Worm (Caenorhabditis elegans) whole organism, L3 larva: ENCODE results near the gene lbp-4.
A peak's percentile ranks its signal among the peaks of the same experiment; 100 is the strongest.

Source experiments
- R02D3.7 ChIP-seq: fragments of 150-350 bp; optimal IDR thresholded peaks from 2 replicates; lab custom pipeline; 2014; ENCODE audit warnings: missing biosample characterization, missing genetic modification characterization
- aly-2 ChIP-seq: fragments of 150-350 bp; optimal IDR thresholded peaks from 2 replicates; lab custom pipeline; 2014; ENCODE audit warnings: missing biosample characterization, missing genetic modification characterization
- ama-1 ChIP-seq: fragments of 150-350 bp; optimal IDR thresholded peaks from 2 replicates; lab custom pipeline; 2018
- ceh-28 ChIP-seq: fragments of 150-350 bp; optimal IDR thresholded peaks from 2 replicates; lab custom pipeline; 2014; ENCODE audit warnings: missing biosample characterization, missing genetic modification reagents, missing genetic modification characterization
- ceh-82 ChIP-seq: fragments of 150-350 bp; optimal IDR thresholded peaks from 2 replicates; lab custom pipeline; 2014; ENCODE audit warnings: missing biosample characterization, missing genetic modification characterization
- ceh-9 ChIP-seq: sonication (generic microtip); optimal IDR thresholded peaks from 2 replicates; lab custom pipeline; 2018; ENCODE audit warnings: missing biosample characterization, missing genetic modification characterization
- daf-12 ChIP-seq: fragments of 150-350 bp; optimal IDR thresholded peaks from 2 replicates; lab custom pipeline; 2014; ENCODE audit warnings: missing biosample characterization, missing genetic modification reagents, missing genetic modification characterization
- egl-5 ChIP-seq: fragments of 150-350 bp; optimal IDR thresholded peaks from 2 replicates; lab custom pipeline; 2017; ENCODE audit warnings: missing biosample characterization, missing genetic modification reagents, missing genetic modification characterization, inconsistent platforms
- elt-1 ChIP-seq: fragments of 150-350 bp; optimal IDR thresholded peaks from 2 replicates; lab custom pipeline; 2014; ENCODE audit warnings: missing biosample characterization, missing genetic modification characterization
- elt-2 ChIP-seq: sonication (generic microtip); optimal IDR thresholded peaks from 2 replicates; lab custom pipeline; 2016; ENCODE audit warnings: missing genetic modification reagents, mild to moderate bottlenecking, missing genetic modification characterization, missing compliant biosample characterization
- eor-1 ChIP-seq, 2 experiments: fragments of 150-350 bp; optimal IDR thresholded peaks; 2 replicates each; lab custom pipeline; 2014 to 2018; ENCODE audit warnings: missing biosample characterization in 2 of 2, missing genetic modification characterization in 2 of 2
- fkh-10 ChIP-seq: sonication (generic microtip); optimal IDR thresholded peaks from 2 replicates; lab custom pipeline; 2017; ENCODE audit warnings: missing biosample characterization, missing genetic modification reagents, missing genetic modification characterization
- fos-1 ChIP-seq: fragments of 150-350 bp; optimal IDR thresholded peaks from 2 replicates; lab custom pipeline; 2014; ENCODE audit warnings: missing biosample characterization, missing genetic modification characterization
- hmg-11 ChIP-seq: sonication (generic microtip); optimal IDR thresholded peaks from 2 replicates; lab custom pipeline; 2016; ENCODE audit warnings: missing genetic modification characterization, missing compliant biosample characterization
- lin-39 ChIP-seq: fragments of 150-350 bp; optimal IDR thresholded peaks from 2 replicates; lab custom pipeline; 2018; ENCODE audit warnings: missing biosample characterization, missing genetic modification reagents, missing genetic modification characterization
- lsy-12 ChIP-seq: sonication (generic microtip); optimal IDR thresholded peaks from 2 replicates; lab custom pipeline; 2016; ENCODE audit warnings: mild to moderate bottlenecking, missing genetic modification characterization, missing compliant biosample characterization
- mdl-1 ChIP-seq: fragments of 150-350 bp; optimal IDR thresholded peaks from 2 replicates; lab custom pipeline; 2014; ENCODE audit warnings: missing biosample characterization, missing genetic modification characterization
- nfya-1 ChIP-seq: sonication (generic microtip); optimal IDR thresholded peaks from 2 replicates; lab custom pipeline; 2017; ENCODE audit warnings: missing genetic modification characterization, mild to moderate bottlenecking, missing compliant biosample characterization, antibody characterized with exemption, moderate library complexity; ENCODE audit not compliant: insufficient read depth
- nhr-11 ChIP-seq: fragments of 150-350 bp; optimal IDR thresholded peaks from 2 replicates; lab custom pipeline; 2014; ENCODE audit warnings: missing biosample characterization, missing genetic modification characterization
- nhr-12 ChIP-seq: fragments of 150-350 bp; optimal IDR thresholded peaks from 2 replicates; lab custom pipeline; 2014; ENCODE audit warnings: missing biosample characterization, missing genetic modification characterization
- nhr-23 ChIP-seq: fragments of 150-350 bp; optimal IDR thresholded peaks from 2 replicates; lab custom pipeline; 2014; ENCODE audit warnings: missing biosample characterization, missing genetic modification reagents, missing genetic modification characterization
- nhr-237 ChIP-seq: fragments of 150-350 bp; optimal IDR thresholded peaks from 2 replicates; lab custom pipeline; 2014; ENCODE audit warnings: missing biosample characterization, missing genetic modification characterization
- nhr-25 ChIP-seq: sonication (generic microtip); optimal IDR thresholded peaks from 2 replicates; lab custom pipeline; 2017; ENCODE audit warnings: missing biosample characterization, missing genetic modification characterization
- nhr-43 ChIP-seq: sonication (generic microtip); optimal IDR thresholded peaks from 2 replicates; lab custom pipeline; 2016; ENCODE audit warnings: mild to moderate bottlenecking, missing genetic modification characterization, missing compliant biosample characterization; ENCODE audit not compliant: poor library complexity, severe bottlenecking
- nhr-67 ChIP-seq: fragments of 150-350 bp; optimal IDR thresholded peaks from 2 replicates; lab custom pipeline; 2014; ENCODE audit warnings: missing biosample characterization, missing genetic modification characterization
- nhr-77 ChIP-seq: fragments of 150-350 bp; optimal IDR thresholded peaks from 2 replicates; lab custom pipeline; 2014; ENCODE audit warnings: missing biosample characterization, missing genetic modification characterization
- pha-4 ChIP-seq: fragments of 150-350 bp; optimal IDR thresholded peaks from 2 replicates; lab custom pipeline; 2014; ENCODE audit warnings: missing biosample characterization, missing genetic modification reagents, missing genetic modification characterization
- pqm-1 ChIP-seq: fragments of 150-350 bp; optimal IDR thresholded peaks from 2 replicates; lab custom pipeline; 2017; ENCODE audit warnings: missing biosample characterization, missing genetic modification characterization, inconsistent platforms
- sea-2 ChIP-seq: fragments of 150-350 bp; sonication (generic microtip); optimal IDR thresholded peaks from 4 replicates; lab custom pipeline; 2014; ENCODE audit warnings: missing biosample characterization, missing genetic modification reagents, missing genetic modification characterization
- skn-1 ChIP-seq: fragments of 150-350 bp; optimal IDR thresholded peaks from 2 replicates; lab custom pipeline; 2014; ENCODE audit warnings: missing biosample characterization, missing genetic modification characterization
- snpc-4 ChIP-seq: fragments of 150-350 bp; optimal IDR thresholded peaks from 2 replicates; lab custom pipeline; 2014; ENCODE audit warnings: missing biosample characterization, missing genetic modification characterization
- tbx-2 ChIP-seq: sonication (generic microtip); optimal IDR thresholded peaks from 2 replicates; lab custom pipeline; 2016; ENCODE audit warnings: mild to moderate bottlenecking, missing genetic modification characterization, missing compliant biosample characterization
- unc-39 ChIP-seq: sonication (generic microtip); optimal IDR thresholded peaks from 4 replicates; lab custom pipeline; 2017; ENCODE audit warnings: missing biosample characterization, missing genetic modification characterization
- unc-62 ChIP-seq: fragments of 150-350 bp; sonication (generic microtip); optimal IDR thresholded peaks from 4 replicates; lab custom pipeline; 2014; ENCODE audit warnings: missing biosample characterization, missing genetic modification reagents, missing genetic modification characterization
- ztf-4 ChIP-seq: fragments of 150-350 bp; optimal IDR thresholded peaks from 2 replicates; lab custom pipeline; 2014; ENCODE audit warnings: missing biosample characterization, missing genetic modification characterization

Gene lbp-4

DNA sequence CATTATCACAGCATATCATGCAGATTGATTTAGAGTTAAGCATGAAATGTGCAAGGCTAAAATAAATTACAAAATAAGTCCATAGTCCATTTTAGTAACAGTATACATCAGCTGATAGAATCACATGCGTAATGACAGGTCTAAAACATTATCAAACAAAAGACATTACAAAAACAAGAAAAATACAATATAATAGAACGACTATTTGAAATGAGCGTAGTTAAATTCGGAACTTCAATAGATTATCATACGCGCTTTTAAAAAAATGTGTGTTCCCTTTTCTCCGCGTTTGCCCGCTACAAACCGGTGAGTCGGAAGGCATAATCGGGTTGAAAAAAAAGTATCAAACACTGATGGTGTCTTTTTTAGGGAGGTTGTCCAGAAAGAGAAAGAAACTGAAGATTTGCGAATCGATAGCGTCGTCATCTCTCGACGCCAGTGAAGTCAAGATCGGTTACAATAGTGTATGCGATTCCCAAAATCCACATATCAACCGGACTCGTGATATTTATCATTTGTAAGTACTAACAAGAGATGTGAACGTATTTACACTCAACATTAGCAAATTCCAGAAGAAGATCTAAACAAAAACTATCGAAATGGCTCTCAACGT, 35.1 kb downstream of the lbp-4 start, which contains the start of gene C37C3.2:
Gene C37C3.2 (plus strand): TSS at position 563 of the 613 bp plus-strand sequence.
- TF ChIP-seq fkh-10 (no peak), pha-4 (peak; percentile 39), ama-1 (lab: Kevin White, UChicago) (peak; percentile 15), elt-2 (tag; lab: Kevin White, UChicago) (peak; percentile 6), elt-1 (tag; lab: Kevin White, UChicago) (no peak)

DNA sequence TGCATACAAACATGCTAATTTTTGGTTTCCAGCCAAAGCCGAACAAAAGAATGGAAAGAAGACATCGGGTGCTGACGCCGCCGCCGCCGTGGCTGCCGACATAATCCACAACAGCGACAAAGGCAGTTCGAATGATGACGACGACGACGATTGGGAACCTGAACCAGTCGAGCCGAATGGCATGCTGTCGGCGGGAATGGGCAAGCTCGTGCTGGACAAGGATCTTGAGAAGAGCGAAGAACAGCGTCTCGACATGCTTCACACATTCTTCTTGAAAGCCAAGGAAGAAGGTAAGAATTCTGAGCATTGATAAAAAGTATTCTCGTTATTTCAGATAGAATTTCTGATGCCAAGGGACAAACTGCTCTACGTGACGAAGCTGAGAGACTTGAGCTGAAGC, 36.3 kb downstream of the lbp-4 start:
- TF ChIP-seq unc-39 (tag; lab: Kevin White, UChicago): no peak

DNA sequence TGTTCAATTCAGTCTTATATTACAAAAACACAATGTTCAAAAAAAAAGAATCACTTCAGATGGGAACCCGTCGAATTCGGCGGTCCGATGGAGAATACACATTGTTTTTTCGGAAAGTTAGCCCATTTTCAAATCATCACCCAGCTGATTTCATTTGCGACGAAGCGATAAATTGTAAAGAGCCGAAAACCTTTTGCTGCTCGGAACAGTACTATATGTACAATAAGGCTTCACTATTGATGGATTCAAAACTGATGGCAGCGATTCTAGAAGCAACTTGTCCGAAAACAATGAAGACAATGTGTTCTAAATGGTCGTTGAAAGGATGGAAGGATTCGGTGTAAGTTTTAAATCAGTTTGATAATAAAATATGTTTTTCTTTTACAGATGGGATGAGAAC, 37.6 kb downstream of the lbp-4 start, which contains the start of gene C37C3.1:
Gene C37C3.1 (plus strand): TSS at position 33 of the 400 bp plus-strand sequence.
- TF ChIP-seq nhr-11 (tag; lab: Kevin White, UChicago) (no peak), snpc-4 (tag; lab: Kevin White, UChicago) (no peak), mdl-1 (no peak), unc-39 (tag; lab: Kevin White, UChicago) (no peak), aly-2 (tag; lab: Kevin White, UChicago) (peak; percentile 67), ztf-4 (tag; lab: Kevin White, UChicago) (no peak), sea-2 (GFP tag; lab: Kevin White, UChicago) (no peak), nhr-43 (tag; lab: Kevin White, UChicago) (peak; percentile 56), nhr-23 (tag; lab: Kevin White, UChicago) (peak; percentile 35), tbx-2 (tag; lab: Kevin White, UChicago) (peak; percentile 13), ceh-9 (no peak), fos-1 (tag; lab: Kevin White, UChicago) (no peak), nfya-1 (tag; lab: Kevin White, UChicago) (no peak), daf-12 (tag; lab: Kevin White, UChicago) (no peak), elt-2 (tag; lab: Kevin White, UChicago) (peak; percentile 33), pqm-1 (tag; lab: Kevin White, UChicago) (no peak), elt-1 (tag; lab: Kevin White, UChicago) (no peak), lin-39 (tag; lab: Kevin White, UChicago) (no peak), skn-1 (no peak), ceh-28 (tag; lab: Kevin White, UChicago) (peak; percentile 48), lsy-12 (peak; percentile 29), fkh-10 (no peak), ama-1 (lab: Kevin White, UChicago) (peak; percentile 74), nhr-237 (tag; lab: Kevin White, UChicago) (no peak), nhr-67 (tag; lab: Kevin White, UChicago) (no peak), pha-4 (no peak), unc-62 (GFP tag; lab: Kevin White, UChicago) (no peak), nhr-77 (tag; lab: Kevin White, UChicago) (peak; percentile 15), nhr-25 (tag; lab: Kevin White, UChicago) (peak; percentile 16), hmg-11 (tag; lab: Kevin White, UChicago) (no peak)

DNA sequence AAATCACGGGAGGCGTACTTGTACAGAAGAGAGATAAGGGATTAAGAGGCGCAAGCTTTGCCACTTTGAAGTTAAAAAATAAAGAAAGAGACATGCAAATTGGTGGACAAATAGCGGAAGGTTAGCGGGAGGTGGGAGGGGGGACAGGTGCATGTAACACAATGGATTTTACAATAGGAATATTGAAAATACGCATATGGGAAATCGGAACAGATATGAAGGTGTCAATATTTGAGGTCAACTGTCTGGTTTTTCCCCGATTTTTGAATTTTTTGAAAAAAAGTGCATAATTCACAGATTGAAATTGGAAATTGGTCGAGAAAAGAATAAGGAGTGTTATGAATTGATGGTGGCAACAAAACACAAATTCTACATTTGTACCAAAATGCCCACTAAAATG, 41.4 kb downstream of the lbp-4 start, which contains the start of gene C37C3.17:
Gene C37C3.17 (minus strand): TSS at position 101 of the 400 bp plus-strand sequence.
- TF ChIP-seq lin-39 (tag; lab: Kevin White, UChicago) (no peak), R02D3.7 (no peak), nhr-43 (tag; lab: Kevin White, UChicago) (no peak), ceh-82 (tag; lab: Kevin White, UChicago) (no peak), egl-5 (tag; lab: Kevin White, UChicago) (no peak), nhr-25 (tag; lab: Kevin White, UChicago) (no peak), eor-1 (tag; optimal IDR thresholded peaks at IDR 0.05; lab: Kevin White, UChicago) (no peak), nhr-12 (tag; lab: Kevin White, UChicago) (no peak), ceh-28 (tag; lab: Kevin White, UChicago) (no peak)
- TF ChIP-seq, all 47 proteins: peak for 0
